Fruit fly (Drosophila melanogaster): Measurements from ENCODE around the gene wor.

wor gene

DNA sequence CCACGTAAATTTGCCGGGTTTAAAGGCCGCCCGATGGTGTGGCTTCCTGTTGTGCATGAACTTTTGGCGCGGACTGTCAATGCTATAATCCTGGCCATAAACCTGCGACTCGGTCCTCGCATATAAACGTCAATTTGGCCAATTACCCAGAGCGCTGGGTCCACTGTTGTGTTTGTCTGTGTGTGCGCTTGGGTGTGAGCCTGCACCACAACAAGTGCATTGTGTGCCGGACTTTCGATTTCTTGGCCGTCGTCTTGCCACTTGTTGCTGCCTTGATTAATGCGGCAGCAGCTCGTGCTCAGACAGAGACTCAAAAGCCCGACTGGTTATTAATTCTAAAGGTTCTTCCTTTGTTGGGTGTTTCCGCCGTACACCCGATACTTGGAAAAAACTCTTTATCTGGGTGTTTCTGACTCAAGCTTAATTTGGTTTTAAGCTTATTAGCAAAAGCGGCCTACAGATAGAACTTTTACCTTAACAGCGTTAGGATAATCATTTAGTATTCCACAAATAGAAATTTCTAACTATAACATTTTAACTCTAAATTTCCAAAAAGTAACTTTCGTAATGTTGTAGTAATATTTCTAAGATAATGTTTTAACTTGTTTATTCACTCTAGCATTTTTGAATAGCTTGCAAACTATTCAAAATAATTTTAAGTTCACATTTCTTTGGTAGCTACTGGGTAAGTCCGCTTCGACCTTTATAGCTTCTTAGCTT is 37.3 kb downstream of the wor start:
- TF ChIP-seq sage (GFP tag; optimal IDR thresholded peaks at IDR 0.05) (no peak), rgr (GFP tag; optimal IDR thresholded peaks at IDR 0.05) (no peak), Abd-B (GFP tag; optimal IDR thresholded peaks at IDR 0.05) (no peak), lola (GFP tag; optimal IDR thresholded peaks at IDR 0.05) (no peak), sv (GFP tag; optimal IDR thresholded peaks at IDR 0.05) (no peak), OdsH (GFP tag; optimal IDR thresholded peaks at IDR 0.05) (peak; percentile 30), dsf (GFP tag; optimal IDR thresholded peaks at IDR 0.05; ENCODE audit: borderline replicate concordance) (no peak), dmrt93B (GFP tag; optimal IDR thresholded peaks at IDR 0.05) (peak; percentile 30), h (GFP tag; optimal IDR thresholded peaks at IDR 0.05) (peak; percentile 30), brk (GFP tag; optimal IDR thresholded peaks at IDR 0.05) (no peak), Mio (GFP tag; optimal IDR thresholded peaks at IDR 0.05) (no peak), woc (GFP tag; optimal IDR thresholded peaks at IDR 0.05) (peak; percentile 73), N (GFP tag; optimal IDR thresholded peaks at IDR 0.05) (no peak), Hr78 (GFP tag; optimal IDR thresholded peaks at IDR 0.05) (no peak), HLH106 (tag; optimal IDR thresholded peaks at IDR 0.05) (peak; percentile 39), Hnf4 (GFP tag; optimal IDR thresholded peaks at IDR 0.05) (peak; percentile 23), CG9705 (GFP tag; optimal IDR thresholded peaks at IDR 0.05) (no peak), usp (GFP tag; optimal IDR thresholded peaks at IDR 0.05) (no peak), Dfd (GFP tag; optimal IDR thresholded peaks at IDR 0.05) (no peak), Myc (optimal IDR thresholded peaks at IDR 0.05) (no peak), jim (GFP tag; optimal IDR thresholded peaks at IDR 0.05) (no peak), CG32264 (GFP tag; optimal IDR thresholded peaks at IDR 0.05) (no peak), fru (GFP tag; optimal IDR thresholded peaks at IDR 0.05) (peak; percentile 46), tai (GFP tag; optimal IDR thresholded peaks at IDR 0.05) (no peak), Rel (GFP tag; optimal IDR thresholded peaks at IDR 0.05) (no peak), Rel (tag; optimal IDR thresholded peaks at IDR 0.05) (no peak), Hr83 (GFP tag; optimal IDR thresholded peaks at IDR 0.05; ENCODE audit: poor library complexity, severe bottlenecking) (no peak), br (GFP tag; optimal IDR thresholded peaks at IDR 0.05) (peak; percentile 7), foxo (GFP tag; optimal IDR thresholded peaks at IDR 0.05) (peak in 1 of 2 experiments; percentile 37), psq (GFP tag; optimal IDR thresholded peaks at IDR 0.05) (peak; percentile 21), Dif (GFP tag; optimal IDR thresholded peaks at IDR 0.05; ENCODE audit: partially characterized antibody) (no peak), Vsx2 (GFP tag; optimal IDR thresholded peaks at IDR 0.05; ENCODE audit: partially characterized antibody) (peak; percentile 75), ey (GFP tag; optimal IDR thresholded peaks at IDR 0.05) (peak; percentile 45), GATAd (GFP tag; optimal IDR thresholded peaks at IDR 0.05) (no peak), Jra (GFP tag; optimal IDR thresholded peaks at IDR 0.05) (no peak), CrebA (GFP tag; optimal IDR thresholded peaks at IDR 0.05; ENCODE audit: borderline replicate concordance) (no peak), pan (optimal IDR thresholded peaks at IDR 0.05) (peak; percentile 2), dl (GFP tag; optimal IDR thresholded peaks at IDR 0.05; ENCODE audit: insufficient read depth in 1 of 2, partially characterized antibody in 2 of 2) (no peak), Sp1 (GFP tag; optimal IDR thresholded peaks at IDR 0.05) (peak; percentile 52)

DNA sequence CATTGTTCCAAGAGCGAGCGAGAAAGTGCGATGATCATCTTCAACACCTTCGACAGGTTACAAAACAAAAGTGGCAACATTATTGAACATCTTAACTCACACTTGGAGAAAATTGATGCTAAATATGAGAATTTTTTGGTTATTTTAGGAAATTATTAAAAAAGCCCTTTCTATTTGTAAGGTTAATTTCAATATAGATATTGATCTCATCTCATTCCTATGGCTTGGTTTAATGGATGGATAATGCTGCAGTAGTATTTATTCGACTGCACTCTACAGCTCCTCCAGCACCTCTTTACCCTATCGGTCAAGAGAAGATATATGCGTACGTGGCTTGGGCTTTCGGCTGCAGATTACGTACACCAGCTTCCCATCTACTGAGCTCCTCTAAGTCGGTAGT is 38.6 kb downstream of the wor start:
- TF ChIP-seq usp (GFP tag; optimal IDR thresholded peaks at IDR 0.05) (no peak), tai (GFP tag; optimal IDR thresholded peaks at IDR 0.05) (no peak), woc (GFP tag; optimal IDR thresholded peaks at IDR 0.05) (no peak), psq (GFP tag; optimal IDR thresholded peaks at IDR 0.05) (no peak), dl (GFP tag; optimal IDR thresholded peaks at IDR 0.05; ENCODE audit: insufficient read depth in 1 of 2, partially characterized antibody in 2 of 2) (no peak), dmrt93B (GFP tag; optimal IDR thresholded peaks at IDR 0.05) (peak; percentile 18), Myc (optimal IDR thresholded peaks at IDR 0.05) (no peak), foxo (GFP tag; optimal IDR thresholded peaks at IDR 0.05) (peak in 1 of 2 experiments; percentile 63), Mio (GFP tag; optimal IDR thresholded peaks at IDR 0.05) (no peak), brk (GFP tag; optimal IDR thresholded peaks at IDR 0.05) (peak; percentile 45), Vsx2 (GFP tag; optimal IDR thresholded peaks at IDR 0.05; ENCODE audit: partially characterized antibody) (no peak), Hnf4 (GFP tag; optimal IDR thresholded peaks at IDR 0.05) (no peak), Sp1 (GFP tag; optimal IDR thresholded peaks at IDR 0.05) (peak; percentile 28), Dfd (GFP tag; optimal IDR thresholded peaks at IDR 0.05) (no peak), jim (GFP tag; optimal IDR thresholded peaks at IDR 0.05) (no peak), CrebA (GFP tag; optimal IDR thresholded peaks at IDR 0.05; ENCODE audit: borderline replicate concordance) (no peak), Jra (GFP tag; optimal IDR thresholded peaks at IDR 0.05) (no peak), sage (GFP tag; optimal IDR thresholded peaks at IDR 0.05) (no peak), ey (GFP tag; optimal IDR thresholded peaks at IDR 0.05) (peak; percentile 63), dsf (GFP tag; optimal IDR thresholded peaks at IDR 0.05; ENCODE audit: borderline replicate concordance) (no peak), GATAd (GFP tag; optimal IDR thresholded peaks at IDR 0.05) (no peak), Hr78 (GFP tag; optimal IDR thresholded peaks at IDR 0.05) (no peak), br (GFP tag; optimal IDR thresholded peaks at IDR 0.05) (peak; percentile 26), N (GFP tag; optimal IDR thresholded peaks at IDR 0.05) (no peak), Dif (GFP tag; optimal IDR thresholded peaks at IDR 0.05; ENCODE audit: partially characterized antibody) (no peak), Rel (GFP tag; optimal IDR thresholded peaks at IDR 0.05) (no peak), Rel (tag; optimal IDR thresholded peaks at IDR 0.05) (no peak), CG32264 (GFP tag; optimal IDR thresholded peaks at IDR 0.05) (peak; percentile 53), Hr83 (GFP tag; optimal IDR thresholded peaks at IDR 0.05; ENCODE audit: poor library complexity, severe bottlenecking) (no peak), fru (GFP tag; optimal IDR thresholded peaks at IDR 0.05) (peak; percentile 64), rgr (GFP tag; optimal IDR thresholded peaks at IDR 0.05) (peak; percentile 59), CG9705 (GFP tag; optimal IDR thresholded peaks at IDR 0.05) (no peak), lola (GFP tag; optimal IDR thresholded peaks at IDR 0.05) (no peak), OdsH (GFP tag; optimal IDR thresholded peaks at IDR 0.05) (peak; percentile 65), sv (GFP tag; optimal IDR thresholded peaks at IDR 0.05) (no peak), HLH106 (tag; optimal IDR thresholded peaks at IDR 0.05) (peak; percentile 57), Abd-B (GFP tag; optimal IDR thresholded peaks at IDR 0.05) (no peak), pan (optimal IDR thresholded peaks at IDR 0.05) (no peak), h (GFP tag; optimal IDR thresholded peaks at IDR 0.05) (peak; percentile 76)

All from whole organism, wandering third instar larva.